Fruit fly (Drosophila melanogaster): ENCODE data around the gene CG12310.

Gene CG12310

dm6 chr3L:15039510-15039909 lies 11.1 kb downstream of the CG12310 start:
- TF ChIP-seq rn (GFP tag; IDR thresholded peaks at IDR 0.05): no peak
- TF ChIP-seq Pif1B (GFP tag; optimal IDR thresholded peaks at IDR 0.05): no peak
- no peak for TF ChIP-seq CG17806 (tag; optimal IDR thresholded peaks at IDR 0.05)
- no peak for TF ChIP-seq CG12605 (GFP tag; IDR thresholded peaks at IDR 0.05)
- no peak for TF ChIP-seq CG14655 (GFP tag; optimal IDR thresholded peaks at IDR 0.05)
- no peak for TF ChIP-seq fd96Ca (GFP tag; IDR thresholded peaks at IDR 0.05)
- TF ChIP-seq CG10348 (GFP tag; IDR thresholded peaks at IDR 0.05): no peak
- no peak for TF ChIP-seq CG32121 (GFP tag; IDR thresholded peaks at IDR 0.05)
- TF ChIP-seq D1 (tag; optimal IDR thresholded peaks at IDR 0.05): no peak
- no peak for TF ChIP-seq CG8159 (tag; optimal IDR thresholded peaks at IDR 0.05)
- TF ChIP-seq Snoo (tag; optimal IDR thresholded peaks at IDR 0.05): no peak
- no peak for TF ChIP-seq CG4496 (GFP tag; IDR thresholded peaks at IDR 0.05)
- no peak for TF ChIP-seq Pif1A (GFP tag; optimal IDR thresholded peaks at IDR 0.05)
- TF ChIP-seq Ets98B (GFP tag; IDR thresholded peaks at IDR 0.05): no peak
- TF ChIP-seq CG8301 (tag; optimal IDR thresholded peaks at IDR 0.05): no peak
- no peak for TF ChIP-seq CG9948 (tag; optimal IDR thresholded peaks at IDR 0.05)

- peak; percentile 41 for TF ChIP-seq CG8159 (tag; optimal IDR thresholded peaks at IDR 0.05)
- peak; percentile 5 for TF ChIP-seq Pif1A (GFP tag; optimal IDR thresholded peaks at IDR 0.05)
- TF ChIP-seq CG32121 (GFP tag; IDR thresholded peaks at IDR 0.05): no peak
- TF ChIP-seq CG34367 (tag; optimal IDR thresholded peaks at IDR 0.05): no peak
- TF ChIP-seq CG14655 (GFP tag; optimal IDR thresholded peaks at IDR 0.05): peak; percentile 31
Observed at dm6 chr3L:15035585-15035984, 15.0 kb downstream of the CG12310 start.

- TF ChIP-seq CG9948 (tag; optimal IDR thresholded peaks at IDR 0.05) (no peak), CG34367 (tag; optimal IDR thresholded peaks at IDR 0.05) (no peak)
Observed at dm6 chr3L:15034714-15035076, 15.9 kb downstream of the CG12310 start.

dm6 chr3L:15034061-15034713 lies 16.4 kb downstream of the CG12310 start:
- peak; percentile 51 for TF ChIP-seq CG8159 (tag; optimal IDR thresholded peaks at IDR 0.05)
- no peak for TF ChIP-seq gl (tag; optimal IDR thresholded peaks at IDR 0.05)
- no peak for TF ChIP-seq Ets98B (GFP tag; IDR thresholded peaks at IDR 0.05)
- TF ChIP-seq CG10348 (GFP tag; IDR thresholded peaks at IDR 0.05): no peak
- TF ChIP-seq CG14655 (GFP tag; optimal IDR thresholded peaks at IDR 0.05): peak; percentile 19
- no peak for TF ChIP-seq CG34367 (tag; optimal IDR thresholded peaks at IDR 0.05)
- TF ChIP-seq CG15710 (tag; optimal IDR thresholded peaks at IDR 0.05): peak; percentile 25

- TF ChIP-seq CG9948 (tag; optimal IDR thresholded peaks at IDR 0.05): no peak
- no peak for TF ChIP-seq fd96Ca (GFP tag; IDR thresholded peaks at IDR 0.05)
- TF ChIP-seq D1 (tag; optimal IDR thresholded peaks at IDR 0.05): no peak
- TF ChIP-seq gl (tag; optimal IDR thresholded peaks at IDR 0.05): no peak
- TF ChIP-seq CG15710 (tag; optimal IDR thresholded peaks at IDR 0.05): no peak
Observed at dm6 chr3L:15031773-15032172, 18.8 kb downstream of the CG12310 start.

dm6 chr3L:15023192-15023591 lies 27.4 kb downstream of the CG12310 start, which contains the start of gene CG32148:
Gene CG32148, plus strand, starts transcription at chr3L:15023492.
- TF ChIP-seq CG8159 (tag; optimal IDR thresholded peaks at IDR 0.05) (no peak), Pif1A (GFP tag; optimal IDR thresholded peaks at IDR 0.05) (no peak), D1 (tag; optimal IDR thresholded peaks at IDR 0.05) (no peak), CG8301 (tag; optimal IDR thresholded peaks at IDR 0.05) (no peak), CG12605 (GFP tag; IDR thresholded peaks at IDR 0.05) (no peak), fd96Ca (GFP tag; IDR thresholded peaks at IDR 0.05) (no peak), CG13204 (GFP tag; optimal IDR thresholded peaks at IDR 0.05) (no peak)

- no peak for TF ChIP-seq Snoo (tag; optimal IDR thresholded peaks at IDR 0.05)
Observed at dm6 chr3L:15021008-15021407, 29.6 kb downstream of the CG12310 start.

dm6 chr3L:15013957-15014692 lies 36.5 kb downstream of the CG12310 start, which contains the start of gene Reck:
Gene Reck, minus strand, starts transcription at chr3L:15014062.
- TF ChIP-seq CG8159 (tag; optimal IDR thresholded peaks at IDR 0.05) (peak; percentile 87), CG4496 (GFP tag; IDR thresholded peaks at IDR 0.05) (peak; percentile 95), CG8301 (tag; optimal IDR thresholded peaks at IDR 0.05) (peak; percentile 87), CG15710 (tag; optimal IDR thresholded peaks at IDR 0.05) (peak; percentile 83), CG12605 (GFP tag; IDR thresholded peaks at IDR 0.05) (peak; percentile 96), CG17806 (tag; optimal IDR thresholded peaks at IDR 0.05) (peak; percentile 94), fd96Ca (GFP tag; IDR thresholded peaks at IDR 0.05) (peak; percentile 74), CG10348 (GFP tag; IDR thresholded peaks at IDR 0.05) (no peak), CG32121 (GFP tag; IDR thresholded peaks at IDR 0.05) (peak; percentile 91), CG14655 (GFP tag; optimal IDR thresholded peaks at IDR 0.05) (peak; percentile 91), Pif1B (GFP tag; optimal IDR thresholded peaks at IDR 0.05) (peak; percentile 91), gl (tag; optimal IDR thresholded peaks at IDR 0.05) (peak; percentile 75), rn (GFP tag; IDR thresholded peaks at IDR 0.05) (peak; percentile 75), D1 (tag; optimal IDR thresholded peaks at IDR 0.05) (peak; percentile 97), Snoo (tag; optimal IDR thresholded peaks at IDR 0.05) (peak; percentile 79), CG9948 (tag; optimal IDR thresholded peaks at IDR 0.05) (peak; percentile 86), Pif1A (GFP tag; optimal IDR thresholded peaks at IDR 0.05) (peak; percentile 90), EcR (GFP tag; optimal IDR thresholded peaks at IDR 0.05) (peak; percentile 59), Ets98B (GFP tag; IDR thresholded peaks at IDR 0.05) (peak; percentile 96), CG34367 (tag; optimal IDR thresholded peaks at IDR 0.05) (peak; percentile 86), CG13204 (GFP tag; optimal IDR thresholded peaks at IDR 0.05) (peak; percentile 54)
